Worm (Caenorhabditis elegans) whole organism, L4 larva: Measurements from ENCODE around the gene F14D7.14.

Source experiments
- F26F4.8 ChIP-seq: fragments of 200-800 bp; sonication (Bioruptor generic); conservative IDR thresholded peaks from 2 replicates; pipeline ENCODE4 v1.3.6; 2022; ENCODE audit warnings: missing genetic modification characterization, missing compliant biosample characterization
- F44E2.7 ChIP-seq: fragments of 200-800 bp; sonication (Bioruptor generic); IDR thresholded peaks from 2 replicates; pipeline ENCODE4 v2.1.2; 2022; ENCODE audit warnings: missing genetic modification characterization, missing compliant biosample characterization
- R02D3.7 ChIP-seq: fragments of 150-350 bp; sonication (generic microtip); optimal IDR thresholded peaks from 3 replicates; lab custom pipeline; 2014; ENCODE audit warnings: missing biosample characterization, missing genetic modification characterization
- T26A8.4 ChIP-seq: fragments of 200-800 bp; sonication (Bioruptor generic); IDR thresholded peaks from 2 replicates; pipeline ENCODE4 v1.3.6; 2022; ENCODE audit warnings: missing genetic modification characterization, missing compliant biosample characterization
- Y105C5A.15 ChIP-seq: fragments of 200-800 bp; sonication (Bioruptor generic); IDR thresholded peaks from 2 replicates; pipeline ENCODE4 v1.3.6; 2022; ENCODE audit warnings: missing genetic modification characterization, missing compliant biosample characterization
- Y48G9A.11 ChIP-seq: fragments of 200-800 bp; sonication (Bioruptor generic); IDR thresholded peaks from 2 replicates; pipeline ENCODE4 v1.3.6; 2022; ENCODE audit warnings: missing genetic modification reagents, missing genetic modification characterization, missing compliant biosample characterization
- ZK546.5 ChIP-seq, 2 experiments: sonication (generic microtip); optimal IDR thresholded peaks; 2 replicates each; lab custom pipeline; 2017; ENCODE audit warnings: missing biosample characterization in 2 of 2, missing genetic modification characterization in 2 of 2
- aha-1 ChIP-seq: fragments of 150-350 bp; peaks from one replicate; lab custom pipeline; 2014; ENCODE audit warnings: missing biosample characterization, missing genetic modification characterization
- ceh-62 ChIP-seq: sonication (generic microtip); optimal IDR thresholded peaks from 2 replicates; lab custom pipeline; 2017; ENCODE audit warnings: missing biosample characterization, missing genetic modification characterization
- daf-12 ChIP-seq: fragments of 150-350 bp; optimal IDR thresholded peaks from 2 replicates; lab custom pipeline; 2014; ENCODE audit warnings: missing biosample characterization, missing genetic modification reagents, missing genetic modification characterization
- daf-16 ChIP-seq, 3 experiments: sonication (generic microtip); optimal IDR thresholded peaks; 2 replicates each; lab custom pipeline; 2016 to 2017; ENCODE audit warnings: missing genetic modification characterization in 3 of 3, missing genetic modification reagents in 3 of 3, mild to moderate bottlenecking in 2 of 3, missing compliant biosample characterization in 2 of 3, missing biosample characterization in 1 of 3, moderate library complexity in 1 of 3
- dmd-6 ChIP-seq: fragments of 200-800 bp; sonication (Bioruptor generic); IDR thresholded peaks from 2 replicates; pipeline ENCODE4 v1.3.6; 2022; ENCODE audit warnings: missing genetic modification reagents, missing genetic modification characterization, missing compliant biosample characterization
- dmd-9 ChIP-seq: fragments of 200-800 bp; sonication (Bioruptor generic); IDR thresholded peaks from 2 replicates; pipeline ENCODE4 v1.3.6; 2022; ENCODE audit warnings: missing genetic modification reagents, missing genetic modification characterization, missing compliant biosample characterization
- duxl-1 ChIP-seq: sonication (generic microtip); optimal IDR thresholded peaks from 2 replicates; lab custom pipeline; 2016; ENCODE audit warnings: mild to moderate bottlenecking, missing genetic modification characterization, moderate library complexity, missing compliant biosample characterization; ENCODE audit not compliant: poor library complexity
- fos-1 ChIP-seq: fragments of 150-350 bp; optimal IDR thresholded peaks from 2 replicates; lab custom pipeline; 2014; ENCODE audit warnings: missing biosample characterization, missing genetic modification characterization
- hlh-30 ChIP-seq: sonication (generic microtip); optimal IDR thresholded peaks from 2 replicates; lab custom pipeline; 2017; ENCODE audit warnings: antibody characterized with exemption, mild to moderate bottlenecking, missing genetic modification characterization, missing compliant biosample characterization; ENCODE audit not compliant: insufficient read depth
- lim-7 ChIP-seq: fragments of 200-800 bp; sonication (Bioruptor generic); IDR thresholded peaks from 2 replicates; pipeline ENCODE4 v1.3.6; 2022; ENCODE audit warnings: missing genetic modification characterization, missing compliant biosample characterization
- lin-1 ChIP-seq: fragments of 200-800 bp; sonication (Bioruptor generic); IDR thresholded peaks from 2 replicates; pipeline ENCODE4 v1.3.6; 2022; ENCODE audit warnings: missing genetic modification reagents, missing genetic modification characterization, missing compliant biosample characterization
- mdl-1 ChIP-seq, 2 experiments: fragments of 150-350 bp in 1 of 2; sonication (generic microtip) in 1 of 2; optimal IDR thresholded peaks; 2 replicates each; lab custom pipeline; 2014 to 2017; ENCODE audit warnings: missing biosample characterization in 2 of 2, missing genetic modification characterization in 2 of 2
- mxl-2 ChIP-seq: fragments of 200-800 bp; sonication (Bioruptor generic); conservative IDR thresholded peaks from 2 replicates; pipeline ENCODE4 v1.3.6; 2022; ENCODE audit warnings: missing genetic modification reagents, missing genetic modification characterization, missing compliant biosample characterization
- mxl-3 ChIP-seq: fragments of 200-800 bp; sonication (Bioruptor generic); optimal IDR thresholded peaks from 2 replicates; lab custom pipeline; 2018; ENCODE audit warnings: mild to moderate bottlenecking, missing genetic modification characterization, missing compliant biosample characterization
- nhr-28 ChIP-seq: fragments of 150-350 bp; optimal IDR thresholded peaks from 2 replicates; lab custom pipeline; 2014; ENCODE audit warnings: missing biosample characterization, missing genetic modification characterization
- nhr-41 ChIP-seq: fragments of 200-800 bp; sonication (Bioruptor generic); IDR thresholded peaks from 2 replicates; pipeline ENCODE4 v1.3.6; 2022; ENCODE audit warnings: missing genetic modification reagents, missing genetic modification characterization, missing compliant biosample characterization
- nhr-42 ChIP-seq: fragments of 200-800 bp; sonication (Bioruptor generic); IDR thresholded peaks from 2 replicates; pipeline ENCODE4 v1.3.6; 2022; ENCODE audit warnings: missing genetic modification characterization, missing compliant biosample characterization
- nhr-77 ChIP-seq: fragments of 150-350 bp; optimal IDR thresholded peaks from 2 replicates; lab custom pipeline; 2014; ENCODE audit warnings: missing biosample characterization, missing genetic modification characterization
- pha-4 ChIP-seq, 2 experiments: fragments of 150-350 bp in 1 of 2; fragments of 200-800 bp in 1 of 2; sonication (Bioruptor generic) in 1 of 2; IDR thresholded peaks in 1 of 2; optimal IDR thresholded peaks in 1 of 2; 2 replicates each; pipeline versions ENCODE4 v1.3.6 to Lab custom; 2014 to 2022; ENCODE audit warnings: missing genetic modification characterization in 2 of 2, missing genetic modification reagents in 2 of 2, missing biosample characterization in 1 of 2, missing compliant biosample characterization in 1 of 2
- pqm-1 ChIP-seq: sonication (generic microtip); optimal IDR thresholded peaks from 2 replicates; lab custom pipeline; 2017; ENCODE audit warnings: missing biosample characterization, missing genetic modification characterization
- rbr-2 ChIP-seq: sonication (generic microtip); optimal IDR thresholded peaks from 2 replicates; lab custom pipeline; 2016; ENCODE audit warnings: missing genotype, missing genetic modification characterization, missing compliant biosample characterization
- saeg-2 ChIP-seq: fragments of 200-800 bp; sonication (Bioruptor generic); IDR thresholded peaks from 2 replicates; pipeline ENCODE4 v1.3.6; 2022; ENCODE audit warnings: missing genetic modification reagents, missing genetic modification characterization, missing compliant biosample characterization
- set-16 ChIP-seq: fragments of 200-800 bp; sonication (Bioruptor generic); IDR thresholded peaks from 2 replicates; pipeline ENCODE4 v1.3.6; 2022; ENCODE audit warnings: missing genetic modification reagents, missing genetic modification characterization, missing compliant biosample characterization
- spr-1 ChIP-seq: sonication (generic microtip); optimal IDR thresholded peaks from 2 replicates; lab custom pipeline; 2016; ENCODE audit warnings: mild to moderate bottlenecking, missing genetic modification characterization, missing compliant biosample characterization
- spr-3 ChIP-seq: fragments of 200-800 bp; sonication (Bioruptor generic); optimal IDR thresholded peaks from 2 replicates; lab custom pipeline; 2018; ENCODE audit warnings: mild to moderate bottlenecking, missing genetic modification characterization, missing compliant biosample characterization
- unc-39 ChIP-seq: sonication (generic microtip); optimal IDR thresholded peaks from 2 replicates; lab custom pipeline; 2017; ENCODE audit warnings: missing biosample characterization, missing genetic modification characterization
- unc-62 ChIP-seq, 3 experiments: fragments of 150-350 bp in 1 of 3; sonication (generic microtip); optimal IDR thresholded peaks in 2 of 3; peaks in 1 of 3; 1 replicate in 1 of 3; 2 replicates in 2 of 3; lab custom pipeline; 2014 to 2017; ENCODE audit warnings: missing biosample characterization in 3 of 3, missing genetic modification characterization in 3 of 3, missing genetic modification reagents in 3 of 3, missing genotype in 1 of 3
- vab-7 ChIP-seq: fragments of 200-800 bp; sonication (Bioruptor generic); IDR thresholded peaks from 2 replicates; pipeline ENCODE4 v1.3.6; 2022; ENCODE audit warnings: missing genetic modification reagents, missing genetic modification characterization, missing compliant biosample characterization
- zag-1 ChIP-seq: fragments of 150-350 bp; optimal IDR thresholded peaks from 2 replicates; lab custom pipeline; 2014; ENCODE audit warnings: missing biosample characterization, missing genetic modification characterization
- zip-2 ChIP-seq: fragments of 150-350 bp; optimal IDR thresholded peaks from 2 replicates; lab custom pipeline; 2014; ENCODE audit warnings: missing biosample characterization, missing genetic modification characterization

F14D7.14 gene

ce11 chrV:14324502-14325467, 15.1 kb downstream of the F14D7.14 start, which contains the start of the genes F47B8.4 and F47B8.18:
Gene F47B8.4, minus strand, starts transcription at chrV:14324673.
Gene F47B8.18, minus strand, starts transcription at chrV:14325464.
- TF ChIP-seq mxl-3: peak; percentile 13
- peak; percentile 20 for TF ChIP-seq nhr-77 (tag; lab: Kevin White, UChicago)
- TF ChIP-seq rbr-2 (tag; lab: Kevin White, UChicago): no peak
- TF ChIP-seq daf-16 (GFP tag; optimal IDR thresholded peaks at IDR 0.05; lab: Kevin White, UChicago): no peak
- peak; percentile 99 for TF ChIP-seq daf-16 (tag; optimal IDR thresholded peaks at IDR 0.05; lab: Kevin White, UChicago)
- no peak for TF ChIP-seq F44E2.7 (GFP tag; lab: Robert Waterston, UW)
- peak; percentile 99 for TF ChIP-seq set-16 (GFP tag; lab: Robert Waterston, UW)
- TF ChIP-seq R02D3.7: no peak
- TF ChIP-seq pha-4 (GFP tag; IDR thresholded peaks at IDR 0.05; lab: Robert Waterston, UW): peak; percentile 90; the same call in 1 of the 2 replicates
- TF ChIP-seq pha-4 (tag; optimal IDR thresholded peaks at IDR 0.05; lab: Kevin White, UChicago): no peak
- TF ChIP-seq unc-62 (GFP tag; optimal IDR thresholded peaks at IDR 0.05 in 1 of 2; lab: Kevin White, UChicago): peak in 1 of 2 experiments; percentile 96
- no peak for TF ChIP-seq unc-62 (tag; optimal IDR thresholded peaks at IDR 0.05; lab: Kevin White, UChicago)
- no peak for TF ChIP-seq unc-39 (tag; lab: Kevin White, UChicago)
- TF ChIP-seq spr-3 (GFP tag; lab: Kevin White, UChicago): no peak
- peak; percentile 44 for TF ChIP-seq dmd-6
- no peak for TF ChIP-seq Y48G9A.11 (GFP tag; lab: Robert Waterston, UW)
- TF ChIP-seq aha-1: peak; percentile 76
- peak; percentile 45 for TF ChIP-seq hlh-30 (tag; lab: Kevin White, UChicago)
- 0 out of 2 replicates have a peak, but pooled peaks have one; percentile 33 for TF ChIP-seq dmd-9 (GFP tag; lab: Robert Waterston, UW)
- TF ChIP-seq lim-7 (GFP tag; lab: Robert Waterston, UW): peak; percentile 32; the same call in 1 of the 2 replicates
- peak; percentile 83 for TF ChIP-seq pqm-1 (tag; lab: Kevin White, UChicago)
- no peak for TF ChIP-seq daf-12 (tag; lab: Kevin White, UChicago)
- TF ChIP-seq vab-7 (GFP tag; lab: Robert Waterston, UW): 0 out of 2 replicates have a peak, but pooled peaks have one; percentile 17
- TF ChIP-seq mxl-2 (GFP tag; lab: Robert Waterston, UW): no peak
- TF ChIP-seq mdl-1 (tag; optimal IDR thresholded peaks at IDR 0.05; lab: Kevin White, UChicago): peak in 1 of 2 experiments; percentile 53
- 0 out of 2 replicates have a peak, but pooled peaks have one; percentile 6 for TF ChIP-seq nhr-41
- no peak for TF ChIP-seq saeg-2 (GFP tag; lab: Robert Waterston, UW)
- TF ChIP-seq nhr-28 (tag; lab: Kevin White, UChicago): peak; percentile 76
- 0 out of 2 replicates have a peak, but pooled peaks have one; percentile 3 for TF ChIP-seq F26F4.8 (GFP tag; lab: Robert Waterston, UW)
- no peak for TF ChIP-seq Y105C5A.15 (GFP tag; lab: Robert Waterston, UW)
- no peak for TF ChIP-seq T26A8.4 (GFP tag; lab: Robert Waterston, UW)
- no peak for TF ChIP-seq ceh-62 (tag; lab: Kevin White, UChicago)

- TF ChIP-seq unc-62 (GFP tag; optimal IDR thresholded peaks at IDR 0.05 in 1 of 2; lab: Kevin White, UChicago) (no peak), unc-62 (tag; optimal IDR thresholded peaks at IDR 0.05; lab: Kevin White, UChicago) (no peak), fos-1 (no peak), nhr-42 (GFP tag; lab: Robert Waterston, UW) (no peak), lin-1 (no peak), pha-4 (GFP tag; IDR thresholded peaks at IDR 0.05; lab: Robert Waterston, UW) (no peak), pha-4 (tag; optimal IDR thresholded peaks at IDR 0.05; lab: Kevin White, UChicago) (no peak), spr-1 (tag; lab: Kevin White, UChicago) (no peak), ZK546.5 (tag; optimal IDR thresholded peaks at IDR 0.05; lab: Kevin White, UChicago) (no peak), duxl-1 (no peak), zag-1 (no peak), zip-2 (no peak), unc-39 (tag; lab: Kevin White, UChicago) (no peak)
Measured at ce11 chrV:14327776-14328175, 18.0 kb downstream of the F14D7.14 start, which contains the start of gene F47B8.5. Gene F47B8.5, minus strand, starts transcription at chrV:14327876.
